Worm (Caenorhabditis elegans) whole organism, L4 larva: ENCODE measurements around the gene W07G4.7.
A peak's percentile ranks its signal among the peaks of the same experiment; 100 is the strongest.

Experiments
- D1046.2 ChIP-seq: fragments of 200-800 bp; sonication (Bioruptor generic); IDR thresholded peaks from 2 replicates; pipeline ENCODE4 v1.3.6; 2022; ENCODE audit warnings: missing genetic modification characterization, missing compliant biosample characterization
- F44E2.7 ChIP-seq: fragments of 200-800 bp; sonication (Bioruptor generic); IDR thresholded peaks from 2 replicates; pipeline ENCODE4 v2.1.2; 2022; ENCODE audit warnings: missing genetic modification characterization, missing compliant biosample characterization
- F49E8.2 ChIP-seq: sonication (generic microtip); optimal IDR thresholded peaks from 2 replicates; lab custom pipeline; 2016; ENCODE audit warnings: missing compliant biosample characterization, mild to moderate bottlenecking, missing genetic modification characterization, borderline replicate concordance
- T20F7.1 ChIP-seq: fragments of 200-800 bp; sonication (Bioruptor generic); optimal IDR thresholded peaks from 2 replicates; lab custom pipeline; 2018; ENCODE audit warnings: mild to moderate bottlenecking, missing genetic modification characterization, missing compliant biosample characterization
- T26A8.4 ChIP-seq: fragments of 200-800 bp; sonication (Bioruptor generic); IDR thresholded peaks from 2 replicates; pipeline ENCODE4 v1.3.6; 2022; ENCODE audit warnings: missing genetic modification characterization, missing compliant biosample characterization
- ZK337.2 ChIP-seq: fragments of 200-800 bp; sonication (Bioruptor generic); IDR thresholded peaks from 2 replicates; pipeline ENCODE4 v1.3.6; 2022; ENCODE audit warnings: missing genetic modification reagents, missing genetic modification characterization, missing compliant biosample characterization
- aly-2 ChIP-seq: sonication (generic microtip); optimal IDR thresholded peaks from 2 replicates; lab custom pipeline; 2018; ENCODE audit warnings: missing biosample characterization, missing genetic modification characterization
- ama-1 ChIP-seq: fragments of 150-350 bp; optimal IDR thresholded peaks from 2 replicates; lab custom pipeline; 2014; ENCODE audit warnings: inconsistent platforms, mixed read lengths
- attf-4 ChIP-seq: sonication (generic microtip); optimal IDR thresholded peaks from 3 replicates; lab custom pipeline; 2017; ENCODE audit warnings: missing biosample characterization, missing genetic modification characterization
- ceh-32 ChIP-seq: sonication (generic microtip); optimal IDR thresholded peaks from 2 replicates; lab custom pipeline; 2016; ENCODE audit warnings: mild to moderate bottlenecking, missing genetic modification characterization, missing compliant biosample characterization; ENCODE audit not compliant: poor library complexity
- ceh-44 ChIP-seq: fragments of 200-800 bp; sonication (Bioruptor generic); IDR thresholded peaks from 2 replicates; pipeline ENCODE4 v1.3.6; 2022; ENCODE audit warnings: missing genetic modification reagents, missing genetic modification characterization, missing compliant biosample characterization
- ceh-62 ChIP-seq: sonication (generic microtip); optimal IDR thresholded peaks from 2 replicates; lab custom pipeline; 2017; ENCODE audit warnings: missing biosample characterization, missing genetic modification characterization
- cey-2 ChIP-seq: sonication (generic microtip); optimal IDR thresholded peaks from 3 replicates; lab custom pipeline; 2017; ENCODE audit warnings: missing genetic modification characterization, mild to moderate bottlenecking, missing compliant biosample characterization, antibody characterized with exemption, borderline replicate concordance; ENCODE audit not compliant: insufficient read depth
- daf-8 ChIP-seq: fragments of 200-800 bp; sonication (Bioruptor generic); IDR thresholded peaks from 2 replicates; pipeline ENCODE4 v1.3.6; 2022; ENCODE audit warnings: missing genetic modification characterization, missing compliant biosample characterization
- dmd-6 ChIP-seq: fragments of 200-800 bp; sonication (Bioruptor generic); IDR thresholded peaks from 2 replicates; pipeline ENCODE4 v1.3.6; 2022; ENCODE audit warnings: missing genetic modification reagents, missing genetic modification characterization, missing compliant biosample characterization
- duxl-1 ChIP-seq: sonication (generic microtip); optimal IDR thresholded peaks from 2 replicates; lab custom pipeline; 2016; ENCODE audit warnings: mild to moderate bottlenecking, missing genetic modification characterization, moderate library complexity, missing compliant biosample characterization; ENCODE audit not compliant: poor library complexity
- dve-1 ChIP-seq: sonication (generic microtip); optimal IDR thresholded peaks from 2 replicates; lab custom pipeline; 2017; ENCODE audit warnings: antibody characterized with exemption, mild to moderate bottlenecking, missing genetic modification characterization, missing compliant biosample characterization; ENCODE audit not compliant: insufficient read depth
- egl-27 ChIP-seq: sonication (generic microtip); optimal IDR thresholded peaks from 3 replicates; lab custom pipeline; 2017; ENCODE audit warnings: missing biosample characterization, missing genetic modification reagents, missing genetic modification characterization
- fkh-10 ChIP-seq: fragments of 150-350 bp; optimal IDR thresholded peaks from 2 replicates; lab custom pipeline; 2014; ENCODE audit warnings: missing biosample characterization, missing genetic modification reagents, missing genetic modification characterization
- fos-1 ChIP-seq: fragments of 150-350 bp; optimal IDR thresholded peaks from 2 replicates; lab custom pipeline; 2014; ENCODE audit warnings: missing biosample characterization, missing genetic modification characterization
- gei-8 ChIP-seq: fragments of 200-800 bp; sonication (Bioruptor generic); optimal IDR thresholded peaks from 2 replicates; lab custom pipeline; 2018; ENCODE audit warnings: mild to moderate bottlenecking, missing genetic modification characterization, missing compliant biosample characterization
- hif-1 ChIP-seq, 2 experiments: sonication (generic microtip); optimal IDR thresholded peaks; 2 replicates each; lab custom pipeline; 2016 to 2017; ENCODE audit warnings: missing compliant biosample characterization in 2 of 2, missing genetic modification characterization in 2 of 2, missing genetic modification reagents in 2 of 2, missing genotype in 2 of 2, mild to moderate bottlenecking in 1 of 2
- hlh-11 ChIP-seq: fragments of 200-800 bp; sonication (Bioruptor generic); optimal IDR thresholded peaks from 2 replicates; lab custom pipeline; 2018; ENCODE audit warnings: mild to moderate bottlenecking, missing genetic modification characterization, missing compliant biosample characterization
- hmg-1.1 ChIP-seq: fragments of 200-800 bp; sonication (Bioruptor generic); IDR thresholded peaks from 2 replicates; pipeline ENCODE4 v1.3.6; 2022; ENCODE audit warnings: missing genetic modification reagents, missing genetic modification characterization, missing compliant biosample characterization
- jun-1 ChIP-seq: fragments of 150-350 bp; optimal IDR thresholded peaks from 2 replicates; lab custom pipeline; 2014; ENCODE audit warnings: missing biosample characterization, missing genetic modification reagents, missing genetic modification characterization
- lim-7 ChIP-seq: fragments of 200-800 bp; sonication (Bioruptor generic); IDR thresholded peaks from 2 replicates; pipeline ENCODE4 v1.3.6; 2022; ENCODE audit warnings: missing genetic modification characterization, missing compliant biosample characterization
- lin-13 ChIP-seq: fragments of 150-350 bp; optimal IDR thresholded peaks from 2 replicates; lab custom pipeline; 2014; ENCODE audit warnings: missing biosample characterization, missing genetic modification reagents, missing genetic modification characterization
- lin-29 ChIP-seq: fragments of 200-800 bp; sonication (Bioruptor generic); IDR thresholded peaks from 2 replicates; pipeline ENCODE4 v1.3.6; 2022; ENCODE audit warnings: missing genetic modification reagents, missing genetic modification characterization, missing compliant biosample characterization
- lsy-2 ChIP-seq, 2 experiments: fragments of 150-350 bp in 1 of 2; sonication (generic microtip) in 1 of 2; optimal IDR thresholded peaks; 2 replicates each; lab custom pipeline; 2014 to 2017; ENCODE audit warnings: missing biosample characterization in 2 of 2, missing genetic modification characterization in 2 of 2
- madf-5 ChIP-seq, 2 experiments: fragments of 200-800 bp; sonication (Bioruptor generic); IDR thresholded peaks; 2 replicates each; pipeline ENCODE4 v1.3.6; 2022; ENCODE audit warnings: missing compliant biosample characterization in 2 of 2, missing genetic modification characterization in 2 of 2
- mdl-1 ChIP-seq, 2 experiments: fragments of 150-350 bp in 1 of 2; sonication (generic microtip) in 1 of 2; optimal IDR thresholded peaks; 2 replicates each; lab custom pipeline; 2014 to 2017; ENCODE audit warnings: missing biosample characterization in 2 of 2, missing genetic modification characterization in 2 of 2
- mdt-29 ChIP-seq: fragments of 200-800 bp; sonication (Bioruptor generic); IDR thresholded peaks from 2 replicates; pipeline ENCODE4 v1.3.6; 2022; ENCODE audit warnings: missing genetic modification reagents, missing genetic modification characterization, missing compliant biosample characterization
- mep-1 ChIP-seq: fragments of 150-350 bp; sonication (generic microtip); optimal IDR thresholded peaks from 3 replicates; lab custom pipeline; 2014; ENCODE audit warnings: missing biosample characterization, missing genetic modification characterization
- mes-2 ChIP-seq: sonication (generic microtip); optimal IDR thresholded peaks from 2 replicates; lab custom pipeline; 2016; ENCODE audit warnings: missing genotype, mild to moderate bottlenecking, missing genetic modification characterization, missing compliant biosample characterization; ENCODE audit not compliant: poor library complexity, severe bottlenecking
- nhr-10 ChIP-seq: fragments of 150-350 bp; optimal IDR thresholded peaks from 2 replicates; lab custom pipeline; 2014; ENCODE audit warnings: missing biosample characterization, missing genetic modification characterization
- nhr-102 ChIP-seq: sonication (generic microtip); optimal IDR thresholded peaks from 2 replicates; lab custom pipeline; 2016; ENCODE audit warnings: mild to moderate bottlenecking, missing genetic modification characterization, moderate library complexity, missing compliant biosample characterization
- nhr-11 ChIP-seq: fragments of 150-350 bp; optimal IDR thresholded peaks from 2 replicates; lab custom pipeline; 2014; ENCODE audit warnings: missing biosample characterization, missing genetic modification characterization
- nhr-28 ChIP-seq: fragments of 150-350 bp; optimal IDR thresholded peaks from 2 replicates; lab custom pipeline; 2014; ENCODE audit warnings: missing biosample characterization, missing genetic modification characterization
- nhr-42 ChIP-seq: fragments of 200-800 bp; sonication (Bioruptor generic); IDR thresholded peaks from 2 replicates; pipeline ENCODE4 v1.3.6; 2022; ENCODE audit warnings: missing genetic modification characterization, missing compliant biosample characterization
- nhr-48 ChIP-seq: sonication (generic microtip); optimal IDR thresholded peaks from 2 replicates; lab custom pipeline; 2016; ENCODE audit warnings: mild to moderate bottlenecking, missing genetic modification characterization, missing compliant biosample characterization
- nhr-6 ChIP-seq: fragments of 150-350 bp; optimal IDR thresholded peaks from 2 replicates; lab custom pipeline; 2014; ENCODE audit warnings: missing biosample characterization, missing genetic modification characterization
- rbr-2 ChIP-seq: sonication (generic microtip); optimal IDR thresholded peaks from 2 replicates; lab custom pipeline; 2016; ENCODE audit warnings: missing genotype, missing genetic modification characterization, missing compliant biosample characterization
- sdz-12 ChIP-seq: fragments of 200-800 bp; sonication (Bioruptor generic); optimal IDR thresholded peaks from 2 replicates; lab custom pipeline; 2018; ENCODE audit warnings: mild to moderate bottlenecking, missing genetic modification characterization, missing compliant biosample characterization
- set-16 ChIP-seq: fragments of 200-800 bp; sonication (Bioruptor generic); IDR thresholded peaks from 2 replicates; pipeline ENCODE4 v1.3.6; 2022; ENCODE audit warnings: missing genetic modification reagents, missing genetic modification characterization, missing compliant biosample characterization
- snpc-4 ChIP-seq: fragments of 150-350 bp; optimal IDR thresholded peaks from 2 replicates; lab custom pipeline; 2014; ENCODE audit warnings: missing biosample characterization, missing genetic modification characterization
- tag-97 ChIP-seq: fragments of 200-800 bp; sonication (Bioruptor generic); IDR thresholded peaks from 2 replicates; pipeline ENCODE4 v1.3.6; 2022; ENCODE audit warnings: missing genetic modification characterization, missing compliant biosample characterization
- tra-1 ChIP-seq: fragments of 200-800 bp; sonication (Bioruptor generic); IDR thresholded peaks from 2 replicates; pipeline ENCODE4 v1.3.6; 2022; ENCODE audit warnings: missing genetic modification reagents, missing genetic modification characterization, missing compliant biosample characterization
- unc-130 ChIP-seq: sonication (generic microtip); optimal IDR thresholded peaks from 2 replicates; lab custom pipeline; 2016; ENCODE audit warnings: missing genetic modification reagents, missing genetic modification characterization, missing compliant biosample characterization
- ztf-7 ChIP-seq: fragments of 150-350 bp; optimal IDR thresholded peaks from 2 replicates; lab custom pipeline; 2014; ENCODE audit warnings: missing biosample characterization, missing genetic modification characterization

The W07G4.7 gene

DNA sequence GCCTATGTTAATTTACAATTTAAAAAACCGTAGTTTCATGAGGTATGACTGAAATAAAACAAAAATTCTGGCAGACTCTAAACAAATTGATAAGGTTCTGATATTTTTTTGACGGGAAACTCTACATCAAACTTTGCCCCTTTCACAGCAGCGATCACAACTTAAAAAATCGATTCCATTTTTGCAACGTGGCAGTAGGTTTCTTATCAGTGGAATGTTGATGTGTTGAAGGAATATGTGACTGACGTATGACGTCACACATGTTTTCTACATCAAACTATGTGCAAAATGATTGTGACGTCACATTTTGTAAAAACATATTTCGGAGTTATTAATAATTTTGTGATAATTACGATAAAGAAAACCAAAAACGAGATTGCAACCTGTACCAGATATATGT, 22.6 kb downstream of the W07G4.7 start (continued):
- TF ChIP-seq dmd-6 (GFP tag; lab: Robert Waterston, UW) (peak; percentile 92), attf-4 (tag; lab: Kevin White, UChicago) (no peak), fkh-10 (GFP tag; lab: Kevin White, UChicago) (no peak), lsy-2 (tag; optimal IDR thresholded peaks at IDR 0.05; lab: Kevin White, UChicago) (peak in 1 of 2 experiments; percentile 15), unc-130 (GFP tag; lab: Kevin White, UChicago) (no peak), hlh-11 (tag; lab: Kevin White, UChicago) (peak; percentile 80), F49E8.2 (no peak), fos-1 (tag; lab: Kevin White, UChicago) (no peak), nhr-6 (tag; lab: Kevin White, UChicago) (no peak), nhr-48 (peak; percentile 69), ama-1 (lab: Kevin White, UChicago) (no peak), daf-8 (no peak), nhr-42 (GFP tag; lab: Robert Waterston, UW) (no peak), snpc-4 (tag; lab: Kevin White, UChicago) (no peak), gei-8 (no peak), ZK337.2 (GFP tag; lab: Robert Waterston, UW) (no peak), mep-1 (tag; lab: Kevin White, UChicago) (no peak), cey-2 (no peak), mes-2 (peak; percentile 2)

DNA sequence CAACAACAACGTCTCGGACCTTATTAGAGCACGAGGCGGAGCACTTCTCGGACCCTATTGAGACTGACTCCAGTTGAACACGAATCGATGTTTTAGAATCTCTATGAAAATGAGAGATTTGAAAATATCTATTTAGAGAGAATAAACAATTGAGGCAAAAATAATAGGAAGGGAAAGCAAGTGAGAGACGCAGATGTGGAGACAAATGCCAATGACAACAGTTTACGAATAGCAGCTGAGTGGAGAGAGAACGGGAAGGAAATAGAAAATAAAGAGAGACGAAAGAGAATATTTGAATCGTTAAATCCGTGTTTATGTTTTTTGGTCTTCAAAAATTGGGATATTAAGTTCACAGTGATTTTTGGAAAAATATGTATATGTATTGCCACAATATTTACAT, 24.7 kb downstream of the W07G4.7 start:
- TF ChIP-seq ztf-7 (no peak), mdt-29 (no peak), lsy-2 (tag; optimal IDR thresholded peaks at IDR 0.05; lab: Kevin White, UChicago) (peak in 1 of 2 experiments; percentile 1), mep-1 (tag; lab: Kevin White, UChicago) (peak; percentile 27), aly-2 (tag; lab: Kevin White, UChicago) (no peak), T26A8.4 (no peak), dve-1 (tag; lab: Kevin White, UChicago) (peak; percentile 21), madf-5 (GFP tag; IDR thresholded peaks at IDR 0.05; lab: Robert Waterston, UW) (no peak), F44E2.7 (GFP tag; lab: Robert Waterston, UW) (no peak), rbr-2 (tag; lab: Kevin White, UChicago) (peak; percentile 39), nhr-28 (tag; lab: Kevin White, UChicago) (peak; percentile 18), tra-1 (GFP tag; lab: Robert Waterston, UW) (no peak), hlh-11 (tag; lab: Kevin White, UChicago) (peak; percentile 54), ceh-62 (no peak), sdz-12 (no peak), hmg-1.1 (GFP tag; lab: Robert Waterston, UW) (peak; percentile 33; the same call in 1 of the 2 replicates), hif-1 (tag; optimal IDR thresholded peaks at IDR 0.05; lab: Kevin White, UChicago) (no peak), nhr-11 (tag; lab: Kevin White, UChicago) (peak; percentile 26), lin-29 (GFP tag; lab: Robert Waterston, UW) (no peak), egl-27 (no peak), nhr-42 (GFP tag; lab: Robert Waterston, UW) (no peak), lin-13 (GFP tag; lab: Kevin White, UChicago) (peak; percentile 9), T20F7.1 (GFP tag; lab: Kevin White, UChicago) (no peak), snpc-4 (tag; lab: Kevin White, UChicago) (no peak), tag-97 (no peak), nhr-10 (tag; lab: Kevin White, UChicago) (peak; percentile 18), ceh-32 (tag; lab: Kevin White, UChicago) (no peak), mdl-1 (tag; optimal IDR thresholded peaks at IDR 0.05; lab: Kevin White, UChicago) (peak in 1 of 2 experiments; percentile 34), set-16 (GFP tag; lab: Robert Waterston, UW) (no peak), lim-7 (GFP tag; lab: Robert Waterston, UW) (no peak), ceh-44 (no peak), mes-2 (no peak), D1046.2 (no peak), nhr-102 (tag; lab: Kevin White, UChicago) (no peak), dmd-6 (GFP tag; lab: Robert Waterston, UW) (peak; percentile 35; the same call in 1 of the 2 replicates), duxl-1 (tag; lab: Kevin White, UChicago) (no peak), jun-1 (tag; lab: Kevin White, UChicago) (no peak)
